Fruit fly (Drosophila melanogaster) whole organism, embryonic: ENCODE measurements around the gene Agpat3.
A peak's percentile ranks its signal among the peaks of the same experiment; 100 is the strongest.

ENCODE experiments used
- B-H1 ChIP-seq: fragments of 200-800 bp; sonication (Bioruptor generic); IDR thresholded peaks from 3 replicates; pipeline ENCODE4 v1.3.6; 2022; ENCODE audit warnings: missing biosample characterization, missing genetic modification characterization
- Bdp1 ChIP-seq: fragments of 200-800 bp; sonication (Bioruptor generic); optimal IDR thresholded peaks from 3 replicates; lab custom pipeline; 2016; ENCODE audit warnings: missing biosample characterization, missing genetic modification characterization
- CG10979 ChIP-seq: fragments of 200-800 bp; sonication (Bioruptor generic); optimal IDR thresholded peaks from 2 replicates; lab custom pipeline; 2018; ENCODE audit warnings: missing biosample characterization, mild to moderate bottlenecking, missing genetic modification characterization, moderate library complexity
- CG11398 ChIP-seq: fragments of 200-800 bp; sonication (Bioruptor generic); optimal IDR thresholded peaks from 2 replicates; lab custom pipeline; 2016; ENCODE audit warnings: missing biosample characterization, missing genetic modification characterization
- CG11723 ChIP-seq: fragments of 200-800 bp; sonication (Bioruptor generic); optimal IDR thresholded peaks from 2 replicates; lab custom pipeline; 2017; ENCODE audit warnings: missing biosample characterization, mild to moderate bottlenecking, missing genetic modification characterization
- CG14014 ChIP-seq: fragments of 200-800 bp; sonication (Bioruptor generic); IDR thresholded peaks from 2 replicates; pipeline ENCODE4 v1.3.6; 2022; ENCODE audit warnings: missing biosample characterization, missing genetic modification characterization
- CG15601 ChIP-seq: fragments of 200-800 bp; sonication (Bioruptor generic); optimal IDR thresholded peaks from 3 replicates; lab custom pipeline; 2019; ENCODE audit warnings: missing biosample characterization, mild to moderate bottlenecking, missing genetic modification characterization, moderate library complexity
- CG16815 ChIP-seq: fragments of 200-800 bp; sonication (Bioruptor generic); optimal IDR thresholded peaks from 3 replicates; lab custom pipeline; 2017; ENCODE audit warnings: missing biosample characterization, mild to moderate bottlenecking, missing genetic modification characterization
- CG17568 ChIP-seq: fragments of 200-800 bp; sonication (Bioruptor generic); optimal IDR thresholded peaks from 2 replicates; lab custom pipeline; 2018; ENCODE audit warnings: missing biosample characterization, mild to moderate bottlenecking, missing genetic modification characterization, moderate library complexity
- CG17829 ChIP-seq: fragments of 200-800 bp; optimal IDR thresholded peaks from 2 replicates; lab custom pipeline; 2019; ENCODE audit warnings: missing biosample characterization, mild to moderate bottlenecking, missing genetic modification characterization, moderate library complexity
- CG18262 ChIP-seq: fragments of 200-800 bp; optimal IDR thresholded peaks from 3 replicates; lab custom pipeline; 2019; ENCODE audit warnings: missing biosample characterization, mild to moderate bottlenecking, missing genetic modification characterization, moderate library complexity
- CG2678 ChIP-seq: fragments of 200-800 bp; sonication (Bioruptor generic); optimal IDR thresholded peaks from 3 replicates; lab custom pipeline; 2019; ENCODE audit warnings: missing biosample characterization, mild to moderate bottlenecking, missing genetic modification characterization, moderate library complexity
- CG33557 ChIP-seq: fragments of 200-800 bp; sonication (Bioruptor generic); optimal IDR thresholded peaks from 2 replicates; lab custom pipeline; 2019; ENCODE audit warnings: missing biosample characterization, mild to moderate bottlenecking, missing genetic modification characterization, moderate library complexity
- CG3995 ChIP-seq: fragments of 200-800 bp; sonication (Bioruptor generic); optimal IDR thresholded peaks from 3 replicates; lab custom pipeline; 2016; ENCODE audit warnings: missing biosample characterization, missing genetic modification characterization
- CG4404 ChIP-seq: fragments of 200-800 bp; sonication (Bioruptor generic); IDR thresholded peaks from 2 replicates; pipeline ENCODE4 v1.3.6; 2022; ENCODE audit warnings: missing biosample characterization, missing genetic modification characterization
- CG6791 ChIP-seq: fragments of 200-800 bp; sonication (Bioruptor generic); IDR thresholded peaks from 3 replicates; pipeline ENCODE4 v1.3.6; 2022; ENCODE audit warnings: missing biosample characterization, missing genetic modification characterization; ENCODE audit not compliant: partially characterized antibody
- CG7271 ChIP-seq: fragments of 200-800 bp; sonication (Bioruptor generic); optimal IDR thresholded peaks from 2 replicates; lab custom pipeline; 2018; ENCODE audit warnings: missing biosample characterization, mild to moderate bottlenecking, missing genetic modification characterization, moderate library complexity
- CG8944 ChIP-seq: fragments of 200-800 bp; sonication (Bioruptor generic); optimal IDR thresholded peaks from 3 replicates; lab custom pipeline; 2016; ENCODE audit warnings: missing biosample characterization, missing genetic modification characterization
- Dfd ChIP-seq, 2 experiments: fragments of >200 bp; optimal IDR thresholded peaks; 2 replicates each; lab custom pipeline; 2017; ENCODE audit warnings: missing biosample characterization in 2 of 2, missing genetic modification characterization in 2 of 2
- Hr3 ChIP-seq: fragments of 200-800 bp; sonication (Bioruptor generic); optimal IDR thresholded peaks from 3 replicates; lab custom pipeline; 2016; ENCODE audit warnings: missing biosample characterization, missing genetic modification characterization
- Mes4 ChIP-seq: fragments of 200-800 bp; sonication (Bioruptor generic); optimal IDR thresholded peaks from 2 replicates; lab custom pipeline; 2016; ENCODE audit warnings: missing biosample characterization, missing genetic modification characterization
- Myb ChIP-seq: fragments of 200-800 bp; sonication (Bioruptor generic); optimal IDR thresholded peaks from 2 replicates; lab custom pipeline; 2016; ENCODE audit warnings: missing biosample characterization, missing genetic modification characterization
- Neu2 ChIP-seq: fragments of 200-800 bp; sonication (Bioruptor generic); optimal IDR thresholded peaks from 3 replicates; lab custom pipeline; 2016; ENCODE audit warnings: missing biosample characterization, missing genetic modification characterization, borderline replicate concordance
- Nf-YB ChIP-seq: fragments of 200-800 bp; sonication (Bioruptor generic); optimal IDR thresholded peaks from 3 replicates; lab custom pipeline; 2019; ENCODE audit warnings: missing biosample characterization, mild to moderate bottlenecking, missing genetic modification characterization, moderate library complexity
- Trl ChIP-seq, 3 experiments: fragments of >200 bp in 2 of 3; fragments of 200-800 bp in 1 of 3; sonication (Bioruptor generic) in 1 of 3; optimal IDR thresholded peaks; 2 replicates in 1 of 3; 3 replicates in 2 of 3; lab custom pipeline; 2016 to 2017; ENCODE audit warnings: missing biosample characterization in 1 of 3, missing genetic modification characterization in 1 of 3
- YL-1 ChIP-seq: fragments of 200-800 bp; sonication (Bioruptor generic); optimal IDR thresholded peaks from 3 replicates; lab custom pipeline; 2017; ENCODE audit warnings: missing biosample characterization, mild to moderate bottlenecking, missing genetic modification characterization
- ato ChIP-seq: fragments of 200-800 bp; sonication (Bioruptor generic); IDR thresholded peaks from 2 replicates; pipeline ENCODE4 v1.3.6; 2022; ENCODE audit warnings: missing biosample characterization, missing genetic modification characterization; ENCODE audit not compliant: partially characterized antibody
- az2 ChIP-seq: fragments of 200-800 bp; sonication (Bioruptor generic); optimal IDR thresholded peaks from 3 replicates; lab custom pipeline; 2016; ENCODE audit warnings: missing biosample characterization, missing genetic modification characterization
- bowl ChIP-seq: fragments of 200-800 bp; sonication (Bioruptor generic); IDR thresholded peaks from 2 replicates; pipeline ENCODE4 v1.3.6; 2022; ENCODE audit warnings: missing biosample characterization, missing genetic modification characterization
- caup ChIP-seq: fragments of 200-800 bp; sonication (Bioruptor generic); optimal IDR thresholded peaks from 3 replicates; lab custom pipeline; 2017; ENCODE audit warnings: missing biosample characterization, mild to moderate bottlenecking, missing genetic modification characterization, moderate library complexity; ENCODE audit not compliant: severe bottlenecking
- chm ChIP-seq: fragments of 200-800 bp; sonication (Bioruptor generic); IDR thresholded peaks from 2 replicates; pipeline ENCODE4 v1.3.6; 2022; ENCODE audit warnings: missing biosample characterization, missing genetic modification characterization
- corto ChIP-seq: fragments of 200-800 bp; sonication (Bioruptor generic); optimal IDR thresholded peaks from 2 replicates; lab custom pipeline; 2016; ENCODE audit warnings: missing biosample characterization, mild to moderate bottlenecking, missing genetic modification characterization, moderate library complexity
- emc ChIP-seq: fragments of 200-800 bp; sonication (Bioruptor generic); optimal IDR thresholded peaks from 2 replicates; lab custom pipeline; 2016; ENCODE audit warnings: missing biosample characterization, missing genetic modification characterization
- ewg ChIP-seq: fragments of 200-800 bp; sonication (Bioruptor generic); optimal IDR thresholded peaks from 3 replicates; lab custom pipeline; 2017; ENCODE audit warnings: mild to moderate bottlenecking, missing biosample characterization, missing genetic modification reagents, missing genetic modification characterization
- fd3F ChIP-seq: fragments of 200-800 bp; sonication (Bioruptor generic); optimal IDR thresholded peaks from 2 replicates; lab custom pipeline; 2018; ENCODE audit warnings: missing biosample characterization, mild to moderate bottlenecking, missing genetic modification characterization, moderate library complexity
- grau ChIP-seq: fragments of 200-800 bp; optimal IDR thresholded peaks from 3 replicates; lab custom pipeline; 2019; ENCODE audit warnings: missing biosample characterization, mild to moderate bottlenecking, missing genetic modification characterization, moderate library complexity
- gro ChIP-seq: fragments of 200-800 bp; sonication (Bioruptor generic); optimal IDR thresholded peaks from 2 replicates; lab custom pipeline; 2016; ENCODE audit warnings: missing biosample characterization, missing genetic modification characterization
- gt ChIP-seq: fragments of 200-800 bp; sonication (Bioruptor generic); IDR thresholded peaks from 2 replicates; pipeline ENCODE4 v1.3.6; 2022; ENCODE audit warnings: missing biosample characterization, missing genetic modification characterization
- jigr1 ChIP-seq: fragments of 200-800 bp; sonication (Bioruptor generic); IDR thresholded peaks from 3 replicates; pipeline ENCODE4 v1.3.6; 2022; ENCODE audit warnings: missing biosample characterization, missing genetic modification characterization
- jumu ChIP-seq: fragments of 200-800 bp; sonication (Bioruptor generic); optimal IDR thresholded peaks from 3 replicates; lab custom pipeline; 2016; ENCODE audit warnings: missing biosample characterization, missing genetic modification characterization
- luna ChIP-seq: fragments of 200-800 bp; sonication (Bioruptor generic); optimal IDR thresholded peaks from 2 replicates; lab custom pipeline; 2016; ENCODE audit warnings: missing biosample characterization, missing genetic modification characterization
- nerfin-1 ChIP-seq: fragments of 200-800 bp; sonication (Bioruptor generic); optimal IDR thresholded peaks from 3 replicates; lab custom pipeline; 2019; ENCODE audit warnings: missing biosample characterization, mild to moderate bottlenecking, missing genetic modification characterization, moderate library complexity
- pros ChIP-seq: fragments of 200-800 bp; sonication (Bioruptor generic); optimal IDR thresholded peaks from 3 replicates; lab custom pipeline; 2019; ENCODE audit warnings: missing biosample characterization, mild to moderate bottlenecking, missing genetic modification characterization, moderate library complexity
- rib ChIP-seq: fragments of 200-800 bp; sonication (Bioruptor generic); IDR thresholded peaks from 2 replicates; pipeline ENCODE4 v1.3.6; 2022; ENCODE audit warnings: missing biosample characterization, missing genetic modification characterization
- ro ChIP-seq: fragments of 200-800 bp; sonication (Bioruptor generic); IDR thresholded peaks from 2 replicates; pipeline ENCODE4 v1.3.6; 2022; ENCODE audit warnings: missing biosample characterization, missing genetic modification characterization
- sqz ChIP-seq: fragments of 200-800 bp; sonication (Bioruptor generic); optimal IDR thresholded peaks from 3 replicates; lab custom pipeline; 2018; ENCODE audit warnings: missing biosample characterization, mild to moderate bottlenecking, missing genetic modification characterization
- tin ChIP-seq: fragments of 200-800 bp; sonication (Bioruptor generic); optimal IDR thresholded peaks from 3 replicates; lab custom pipeline; 2016; ENCODE audit warnings: missing biosample characterization, missing genetic modification characterization
- trem ChIP-seq: fragments of 200-800 bp; optimal IDR thresholded peaks from 3 replicates; lab custom pipeline; 2019; ENCODE audit warnings: missing biosample characterization, mild to moderate bottlenecking, missing genetic modification characterization, moderate library complexity
- wdn ChIP-seq: fragments of 200-800 bp; sonication (Bioruptor generic); IDR thresholded peaks from 2 replicates; pipeline ENCODE4 v1.3.6; 2022; ENCODE audit warnings: missing biosample characterization, missing genetic modification characterization
- zen ChIP-seq: fragments of 200-800 bp; sonication (Bioruptor generic); optimal IDR thresholded peaks from 3 replicates; lab custom pipeline; 2018; ENCODE audit warnings: missing biosample characterization, mild to moderate bottlenecking, missing genetic modification characterization, moderate library complexity

The Agpat3 gene

DNA sequence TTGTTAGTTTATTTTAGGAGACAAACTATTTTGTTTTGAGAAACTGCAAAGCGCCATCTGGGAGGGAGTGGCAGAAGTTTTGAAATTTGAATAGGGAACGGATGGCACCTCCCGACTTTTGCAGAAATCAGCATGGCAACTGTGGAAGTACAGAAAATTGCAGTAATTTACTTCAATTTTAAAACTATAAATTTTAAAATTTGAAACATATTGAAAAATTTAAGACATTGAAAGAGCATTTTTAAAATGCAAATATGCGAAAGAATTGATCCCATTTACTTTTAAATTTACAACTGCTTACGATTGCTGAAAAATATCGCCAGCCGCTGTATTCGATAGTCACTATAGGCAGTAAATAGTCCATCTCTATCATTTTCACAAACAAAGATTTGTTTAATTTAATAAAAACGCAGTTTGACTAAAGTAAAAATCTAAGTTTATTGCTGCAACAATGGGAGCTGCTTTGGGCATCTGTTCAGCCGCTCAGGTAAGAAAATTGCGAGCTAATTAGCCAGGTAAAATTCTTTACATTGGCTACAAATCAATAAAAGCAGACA lies 26.7 kb upstream of the Agpat3 start, which contains the start of gene Serinc (continued):
- TF ChIP-seq Neu2 (GFP tag; lab: Kevin White, UChicago) (no peak), B-H1 (GFP tag; lab: Robert Waterston, UW) (no peak), jigr1 (GFP tag; lab: Robert Waterston, UW) (no peak; the same call in 2 of the 3 replicates), CG15601 (peak; percentile 74), CG16815 (peak; percentile 26), zen (tag; lab: Kevin White, UChicago) (peak; percentile 76), YL-1 (GFP tag; lab: Kevin White, UChicago) (peak; percentile 81), bowl (GFP tag; lab: Robert Waterston, UW) (no peak), luna (GFP tag; lab: Kevin White, UChicago) (peak; percentile 10), sqz (GFP tag; lab: Kevin White, UChicago) (no peak), CG6791 (GFP tag; lab: Robert Waterston, UW) (peak; percentile 96), CG7271 (no peak), ewg (peak; percentile 39), caup (GFP tag; lab: Kevin White, UChicago) (peak; percentile 59), trem (tag; lab: Kevin White, UChicago) (peak; percentile 88), CG10979 (tag; lab: Kevin White, UChicago) (peak; percentile 57), fd3F (GFP tag; lab: Kevin White, UChicago) (peak; percentile 17), nerfin-1 (tag; lab: Kevin White, UChicago) (peak; percentile 61), chm (no peak), wdn (GFP tag; lab: Robert Waterston, UW) (no peak), CG4404 (GFP tag; lab: Robert Waterston, UW) (peak; percentile 11; the same call in 1 of the 2 replicates), CG33557 (peak; percentile 42), CG3995 (peak; percentile 92), CG8944 (peak; percentile 36), Myb (GFP tag; lab: Kevin White, UChicago) (peak; percentile 73), ato (GFP tag; lab: Robert Waterston, UW) (peak; percentile 97), Bdp1 (GFP tag; lab: Kevin White, UChicago) (peak; percentile 49), emc (GFP tag; lab: Kevin White, UChicago) (peak; percentile 22), CG18262 (tag; lab: Kevin White, UChicago) (peak; percentile 35), az2 (GFP tag; lab: Kevin White, UChicago) (peak; percentile 53), Nf-YB (peak; percentile 37), corto (GFP tag; lab: Kevin White, UChicago) (no peak), CG11723 (no peak), tin (GFP tag; lab: Kevin White, UChicago) (peak; percentile 73), gt (GFP tag; lab: Robert Waterston, UW) (no peak), Mes4 (GFP tag; lab: Kevin White, UChicago) (peak; percentile 59), CG17568 (GFP tag; lab: Kevin White, UChicago) (no peak), CG17829 (tag; lab: Kevin White, UChicago) (peak; percentile 59), rib (GFP tag; lab: Robert Waterston, UW) (no peak), Dfd (GFP tag; optimal IDR thresholded peaks at IDR 0.05; lab: Kevin White, UChicago) (no peak), grau (tag; lab: Kevin White, UChicago) (peak; percentile 56), CG2678 (no peak), gro (GFP tag; lab: Kevin White, UChicago) (peak; percentile 74), ro (GFP tag; lab: Robert Waterston, UW) (no peak), Trl (optimal IDR thresholded peaks at IDR 0.05; lab: Kevin White, UChicago) (no peak), Trl (GFP tag; optimal IDR thresholded peaks at IDR 0.05; lab: Kevin White, UChicago) (peak; percentile 55), Hr3 (GFP tag; lab: Kevin White, UChicago) (peak; percentile 56), pros (GFP tag; lab: Kevin White, UChicago) (no peak), CG11398 (peak; percentile 38), jumu (peak; percentile 51), CG14014 (GFP tag; lab: Robert Waterston, UW) (peak; percentile 42; the same call in 1 of the 2 replicates)
